Fruit fly (Drosophila melanogaster): Measurements from ENCODE around the gene CG3308.

Gene CG3308

DNA sequence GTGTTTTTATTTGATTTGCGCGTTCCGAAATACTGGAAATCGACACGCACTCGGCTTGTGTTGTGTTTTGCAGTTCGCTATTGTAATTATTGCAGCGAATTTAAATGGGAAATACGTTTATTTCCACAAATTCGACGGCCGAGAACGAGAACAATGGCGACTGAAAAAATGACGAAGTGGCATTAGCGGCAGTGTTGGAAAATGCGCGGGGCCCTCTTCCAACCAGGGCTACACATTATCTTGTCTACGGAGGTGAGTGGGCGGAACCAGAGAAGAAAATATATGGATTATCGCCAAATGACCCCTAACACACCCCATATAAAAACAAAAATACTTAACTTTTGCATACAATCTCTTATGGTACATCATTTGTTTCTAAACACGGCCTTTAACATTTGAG lies 4.7 kb downstream of the CG3308 start, which contains the start of gene Rab1 (continued):
- peak; percentile 38 for TF ChIP-seq CG7987 (GFP tag; optimal IDR thresholded peaks at IDR 0.05)
- TF ChIP-seq bcd (GFP tag; optimal IDR thresholded peaks at IDR 0.05) = peak; percentile 55
- peak; percentile 9 for TF ChIP-seq twi (tag; optimal IDR thresholded peaks at IDR 0.05)
- TF ChIP-seq CG14860 (GFP tag; IDR thresholded peaks at IDR 0.05; ENCODE audit: partially characterized antibody) = no peak
- no peak for TF ChIP-seq CG8359 (GFP tag; optimal IDR thresholded peaks at IDR 0.05; ENCODE audit: borderline replicate concordance)
- TF ChIP-seq CG12391 (tag; optimal IDR thresholded peaks at IDR 0.05) = peak; percentile 17
- TF ChIP-seq CG15696 (tag; optimal IDR thresholded peaks at IDR 0.05) = no peak
- TF ChIP-seq CG17802 (tag; optimal IDR thresholded peaks at IDR 0.05) = no peak
- peak; percentile 16 for TF ChIP-seq CG7839 (tag; optimal IDR thresholded peaks at IDR 0.05)
- peak; percentile 41 for TF ChIP-seq HLHmδ (GFP tag; optimal IDR thresholded peaks at IDR 0.05)
- no peak for TF ChIP-seq danr (GFP tag; IDR thresholded peaks at IDR 0.05)
- peak; percentile 50 for TF ChIP-seq lab (GFP tag; optimal IDR thresholded peaks at IDR 0.05)
- TF ChIP-seq CG17328 (GFP tag; IDR thresholded peaks at IDR 0.05) = peak; percentile 34; the same call in 1 of the 2 replicates
- TF ChIP-seq CG1529 (GFP tag; optimal IDR thresholded peaks at IDR 0.05) = no peak
- no peak for TF ChIP-seq CG8388 (GFP tag; optimal IDR thresholded peaks at IDR 0.05)
- no peak for TF ChIP-seq CG15601 (tag; optimal IDR thresholded peaks at IDR 0.05)
- no peak for TF ChIP-seq gsb (GFP tag; IDR thresholded peaks at IDR 0.05)
- TF ChIP-seq slou (GFP tag; optimal IDR thresholded peaks at IDR 0.05) = no peak
- no peak for TF ChIP-seq Lpt (GFP tag; optimal IDR thresholded peaks at IDR 0.05)
- TF ChIP-seq run (tag; optimal IDR thresholded peaks at IDR 0.05) = no peak
- no peak for TF ChIP-seq her (GFP tag; optimal IDR thresholded peaks at IDR 0.05)
- no peak; the same call in 1 of the 2 replicates for TF ChIP-seq sisA (GFP tag; IDR thresholded peaks at IDR 0.05)
- TF ChIP-seq NC2β (GFP tag; optimal IDR thresholded peaks at IDR 0.05) = peak; percentile 39
- TF ChIP-seq CG2199 (GFP tag; IDR thresholded peaks at IDR 0.05) = no peak
- TF ChIP-seq CG11398 (GFP tag; optimal IDR thresholded peaks at IDR 0.05) = no peak
- no peak for TF ChIP-seq tll (GFP tag; optimal IDR thresholded peaks at IDR 0.05)
- no peak for TF ChIP-seq CG12219 (GFP tag; optimal IDR thresholded peaks at IDR 0.05)
- no peak for TF ChIP-seq CG5180 (GFP tag; optimal IDR thresholded peaks at IDR 0.05)
- peak; percentile 30; the same call in 1 of the 2 replicates for TF ChIP-seq CG42726 (GFP tag; IDR thresholded peaks at IDR 0.05; ENCODE audit: partially characterized antibody)
- no peak for TF ChIP-seq sna (GFP tag; IDR thresholded peaks at IDR 0.05; ENCODE audit: partially characterized antibody)
- no peak for TF ChIP-seq Nf-YA (GFP tag; IDR thresholded peaks at IDR 0.05)
- peak; percentile 18 for TF ChIP-seq Dek (tag; optimal IDR thresholded peaks at IDR 0.05)
- peak; percentile 30 for TF ChIP-seq CG1647 (GFP tag; optimal IDR thresholded peaks at IDR 0.05)
- TF ChIP-seq jigr1 (GFP tag; IDR thresholded peaks at IDR 0.05) = no peak
- TF ChIP-seq Dref (GFP tag; IDR thresholded peaks at IDR 0.05) = peak; percentile 49
- TF ChIP-seq dysf (GFP tag; IDR thresholded peaks at IDR 0.05) = peak; percentile 24; the same call in 1 of the 3 replicates
- TF ChIP-seq CG2202 (tag; optimal IDR thresholded peaks at IDR 0.05) = no peak
- TF ChIP-seq CG16863 (GFP tag; optimal IDR thresholded peaks at IDR 0.05) = no peak
- peak; percentile 62 for TF ChIP-seq Deaf1 (tag; optimal IDR thresholded peaks at IDR 0.05)
- no peak for TF ChIP-seq chm (GFP tag; IDR thresholded peaks at IDR 0.05)
- no peak for TF ChIP-seq mld (GFP tag; IDR thresholded peaks at IDR 0.05; ENCODE audit: partially characterized antibody)
- TF ChIP-seq bbx (GFP tag; IDR thresholded peaks at IDR 0.05; ENCODE audit: partially characterized antibody) = no peak
- TF ChIP-seq CG12659 (GFP tag; optimal IDR thresholded peaks at IDR 0.05) = peak; percentile 62
- TF ChIP-seq toy (GFP tag; IDR thresholded peaks at IDR 0.05) = no peak
- TF ChIP-seq Hmx (GFP tag; optimal IDR thresholded peaks at IDR 0.05) = no peak
- TF ChIP-seq CG1233 (GFP tag; optimal IDR thresholded peaks at IDR 0.05) = peak; percentile 27
- TF ChIP-seq CG1792 (GFP tag; optimal IDR thresholded peaks at IDR 0.05) = no peak
- peak; percentile 80 for TF ChIP-seq HmgZ (tag; optimal IDR thresholded peaks at IDR 0.05)
- TF ChIP-seq CG16813 (GFP tag; IDR thresholded peaks at IDR 0.05; ENCODE audit: partially characterized antibody) = 0 out of 3 replicates have a peak, but pooled peaks have one; percentile 24
- no peak for TF ChIP-seq CG7745 (tag; optimal IDR thresholded peaks at IDR 0.05)
